Worm (Caenorhabditis elegans) whole organism, L3 larva: ENCODE data around the gene tnt-2.

Experiments
- snpc-4 ChIP-seq: fragments of 150-350 bp; optimal IDR thresholded peaks from 2 replicates; lab custom pipeline; 2014; ENCODE audit warnings: missing biosample characterization, missing genetic modification characterization
- zag-1 ChIP-seq: fragments of 150-350 bp; optimal IDR thresholded peaks from 2 replicates; lab custom pipeline; 2014; ENCODE audit warnings: missing biosample characterization, missing genetic modification characterization
- ztf-11 ChIP-seq: fragments of 150-350 bp; optimal IDR thresholded peaks from 2 replicates; lab custom pipeline; 2014; ENCODE audit warnings: missing biosample characterization, missing genetic modification characterization

ce11 chrX:8754285-8754795 is 31.0 kb upstream of the tnt-2 start:
- TF ChIP-seq ztf-11 (tag; lab: Kevin White, UChicago) (no peak), zag-1 (tag; lab: Kevin White, UChicago) (no peak), snpc-4 (tag; lab: Kevin White, UChicago) (no peak)
